Fruit fly (Drosophila melanogaster) whole organism, embryonic: ENCODE measurements around the gene Dpy-30L1.

Source experiments
- Abd-B ChIP-seq: fragments of 200-800 bp; sonication (Bioruptor generic); optimal IDR thresholded peaks from 2 replicates; lab custom pipeline; 2018; ENCODE audit warnings: missing biosample characterization, mild to moderate bottlenecking, missing genetic modification characterization, moderate library complexity
- B-H1 ChIP-seq: fragments of 200-800 bp; sonication (Bioruptor generic); IDR thresholded peaks from 3 replicates; pipeline ENCODE4 v1.3.6; 2022; ENCODE audit warnings: missing biosample characterization, missing genetic modification characterization
- CG11085 ChIP-seq: fragments of 200-800 bp; sonication (Bioruptor generic); IDR thresholded peaks from 2 replicates; pipeline ENCODE4 v1.3.6; 2022; ENCODE audit warnings: missing biosample characterization, missing genetic modification characterization
- CG11696 ChIP-seq: fragments of 200-800 bp; sonication (Bioruptor generic); IDR thresholded peaks from 2 replicates; pipeline ENCODE4 v1.3.6; 2022; ENCODE audit warnings: missing biosample characterization, missing genetic modification characterization
- CG12155 ChIP-seq: fragments of 200-800 bp; sonication (Bioruptor generic); optimal IDR thresholded peaks from 3 replicates; lab custom pipeline; 2016; ENCODE audit warnings: missing biosample characterization, missing genetic modification characterization
- CG1233 ChIP-seq: fragments of 200-800 bp; sonication (Bioruptor generic); optimal IDR thresholded peaks from 4 replicates; lab custom pipeline; 2018; ENCODE audit warnings: missing biosample characterization, mild to moderate bottlenecking, missing genetic modification characterization
- CG12769 ChIP-seq: fragments of 200-800 bp; sonication (Bioruptor generic); optimal IDR thresholded peaks from 2 replicates; lab custom pipeline; 2019; ENCODE audit warnings: missing biosample characterization, mild to moderate bottlenecking, missing genetic modification characterization, moderate library complexity
- CG14965 ChIP-seq: fragments of 200-800 bp; sonication (Bioruptor generic); optimal IDR thresholded peaks from 2 replicates; lab custom pipeline; 2016; ENCODE audit warnings: missing biosample characterization, missing genetic modification characterization, borderline replicate concordance
- CG15514 ChIP-seq: fragments of 200-800 bp; sonication (Bioruptor generic); optimal IDR thresholded peaks from 3 replicates; lab custom pipeline; 2017; ENCODE audit warnings: missing biosample characterization, missing genetic modification characterization, mild to moderate bottlenecking, moderate library complexity, missing genetic modification reagents
- CG15696 ChIP-seq: fragments of 200-800 bp; sonication (Bioruptor generic); optimal IDR thresholded peaks from 2 replicates; lab custom pipeline; 2019; ENCODE audit warnings: missing biosample characterization, mild to moderate bottlenecking, missing genetic modification characterization, moderate library complexity
- CG17361 ChIP-seq: fragments of 200-800 bp; sonication (Bioruptor generic); IDR thresholded peaks from 3 replicates; pipeline ENCODE4 v1.3.6; 2022; ENCODE audit warnings: missing biosample characterization, missing genetic modification characterization
- CG17612 ChIP-seq: fragments of 200-800 bp; sonication (Bioruptor generic); IDR thresholded peaks from 2 replicates; pipeline ENCODE4 v1.3.6; 2022; ENCODE audit warnings: missing biosample characterization, missing genetic modification characterization
- CG2129 ChIP-seq: fragments of 200-800 bp; sonication (Bioruptor generic); IDR thresholded peaks from 2 replicates; pipeline ENCODE4 v1.3.6; 2022; ENCODE audit warnings: missing biosample characterization, missing genetic modification characterization; ENCODE audit not compliant: partially characterized antibody
- CG32772 ChIP-seq: fragments of 200-800 bp; sonication (Bioruptor generic); IDR thresholded peaks from 2 replicates; pipeline ENCODE4 v1.3.6; 2022; ENCODE audit warnings: missing biosample characterization, missing genetic modification characterization
- CG33557 ChIP-seq: fragments of 200-800 bp; sonication (Bioruptor generic); optimal IDR thresholded peaks from 2 replicates; lab custom pipeline; 2019; ENCODE audit warnings: missing biosample characterization, mild to moderate bottlenecking, missing genetic modification characterization, moderate library complexity
- CG34422 ChIP-seq: fragments of 200-800 bp; sonication (Bioruptor generic); IDR thresholded peaks from 3 replicates; pipeline ENCODE4 v1.3.6; 2022; ENCODE audit warnings: missing biosample characterization, missing genetic modification characterization
- CG6272 ChIP-seq: fragments of 200-800 bp; sonication (Bioruptor generic); IDR thresholded peaks from 2 replicates; pipeline ENCODE4 v1.3.6; 2022; ENCODE audit warnings: missing biosample characterization, missing genetic modification characterization
- CG6813 ChIP-seq: fragments of 200-800 bp; sonication (Bioruptor generic); optimal IDR thresholded peaks from 2 replicates; lab custom pipeline; 2017; ENCODE audit warnings: missing biosample characterization, missing genetic modification characterization, mild to moderate bottlenecking, moderate library complexity, missing genetic modification reagents
- CG7372 ChIP-seq: fragments of 200-800 bp; sonication (Bioruptor generic); IDR thresholded peaks from 2 replicates; pipeline ENCODE4 v1.3.6; 2022; ENCODE audit warnings: missing biosample characterization, missing genetic modification characterization
- CG8290 ChIP-seq, 3 experiments: fragments of 200-800 bp; sonication (Bioruptor generic); optimal IDR thresholded peaks; 2 replicates each; lab custom pipeline; 2016 to 2019; ENCODE audit warnings: missing biosample characterization in 3 of 3, missing genetic modification characterization in 3 of 3, mild to moderate bottlenecking in 2 of 3, moderate library complexity in 1 of 3
- CG8388 ChIP-seq: fragments of 200-800 bp; sonication (Bioruptor generic); optimal IDR thresholded peaks from 2 replicates; lab custom pipeline; 2019; ENCODE audit warnings: missing biosample characterization, mild to moderate bottlenecking, missing genetic modification characterization, moderate library complexity
- CG8765 ChIP-seq: fragments of 200-800 bp; sonication (Bioruptor generic); IDR thresholded peaks from 2 replicates; pipeline ENCODE4 v1.3.6; 2022; ENCODE audit warnings: missing biosample characterization, missing genetic modification characterization
- Doc3 ChIP-seq: fragments of 200-800 bp; sonication (Bioruptor generic); IDR thresholded peaks from 3 replicates; pipeline ENCODE4 v1.3.6; 2022; ENCODE audit warnings: missing biosample characterization, missing genetic modification characterization; ENCODE audit not compliant: partially characterized antibody
- Ets65A ChIP-seq: fragments of 200-800 bp; sonication (Bioruptor generic); peaks from one replicate; lab custom pipeline; 2016; ENCODE audit warnings: missing biosample characterization, missing genetic modification characterization
- Hr51 ChIP-seq, 2 experiments: fragments of 200-800 bp; sonication (Bioruptor generic); optimal IDR thresholded peaks; 2 replicates in 1 of 2; 3 replicates in 1 of 2; lab custom pipeline; 2016 to 2018; ENCODE audit warnings: missing biosample characterization in 2 of 2, missing genetic modification characterization in 2 of 2, mild to moderate bottlenecking in 1 of 2, moderate library complexity in 1 of 2
- Scr ChIP-seq: fragments of 200-800 bp; sonication (Bioruptor generic); IDR thresholded peaks from 2 replicates; pipeline ENCODE4 v1.3.6; 2022; ENCODE audit warnings: missing biosample characterization, missing genetic modification characterization; ENCODE audit not compliant: partially characterized antibody
- al ChIP-seq: fragments of 200-800 bp; sonication (Bioruptor generic); IDR thresholded peaks from 2 replicates; pipeline ENCODE4 v1.3.6; 2022; ENCODE audit warnings: missing biosample characterization, missing genetic modification characterization
- btn ChIP-seq: fragments of 200-800 bp; sonication (Bioruptor generic); optimal IDR thresholded peaks from 2 replicates; lab custom pipeline; 2016; ENCODE audit warnings: missing biosample characterization, missing genetic modification characterization
- chinmo ChIP-seq: fragments of 200-800 bp; sonication (Bioruptor generic); IDR thresholded peaks from 4 replicates; pipeline ENCODE4 v1.3.6; 2022; ENCODE audit warnings: missing biosample characterization, missing genetic modification characterization; ENCODE audit not compliant: partially characterized antibody
- chm ChIP-seq: fragments of 200-800 bp; sonication (Bioruptor generic); IDR thresholded peaks from 2 replicates; pipeline ENCODE4 v1.3.6; 2022; ENCODE audit warnings: missing biosample characterization, missing genetic modification characterization
- disco-r ChIP-seq: fragments of 200-800 bp; sonication (Bioruptor generic); optimal IDR thresholded peaks from 2 replicates; lab custom pipeline; 2016; ENCODE audit warnings: missing biosample characterization, missing genetic modification characterization
- dm ChIP-seq: fragments of 200-800 bp; sonication (Bioruptor generic); optimal IDR thresholded peaks from 3 replicates; lab custom pipeline; 2016; ENCODE audit warnings: missing biosample characterization, missing genetic modification characterization
- en ChIP-seq: fragments of 200-800 bp; sonication (Bioruptor generic); optimal IDR thresholded peaks from 2 replicates; lab custom pipeline; 2016; ENCODE audit warnings: missing biosample characterization, missing genetic modification characterization
- eyg ChIP-seq: fragments of 200-800 bp; sonication (Bioruptor generic); optimal IDR thresholded peaks from 3 replicates; lab custom pipeline; 2016; ENCODE audit warnings: missing biosample characterization, missing genetic modification characterization
- fd96Cb ChIP-seq: fragments of 200-800 bp; sonication (Bioruptor generic); optimal IDR thresholded peaks from 2 replicates; lab custom pipeline; 2018; ENCODE audit warnings: missing biosample characterization, mild to moderate bottlenecking, missing genetic modification characterization, moderate library complexity
- ftz-f1 ChIP-seq: fragments of 200-800 bp; sonication (Bioruptor generic); optimal IDR thresholded peaks from 2 replicates; lab custom pipeline; 2016; ENCODE audit warnings: missing biosample characterization, missing genetic modification characterization
- fu2 ChIP-seq: fragments of 200-800 bp; sonication (Bioruptor generic); optimal IDR thresholded peaks from 2 replicates; lab custom pipeline; 2016; ENCODE audit warnings: missing biosample characterization, missing genetic modification characterization
- gcm ChIP-seq: fragments of 200-800 bp; sonication (Bioruptor generic); optimal IDR thresholded peaks from 2 replicates; lab custom pipeline; 2019; ENCODE audit warnings: missing biosample characterization, mild to moderate bottlenecking, missing genetic modification characterization, moderate library complexity
- gfzf ChIP-seq: fragments of 200-800 bp; sonication (Bioruptor generic); optimal IDR thresholded peaks from 2 replicates; lab custom pipeline; 2016; ENCODE audit warnings: missing biosample characterization, mild to moderate bottlenecking, missing genetic modification characterization, moderate library complexity
- grn ChIP-seq: fragments of 200-800 bp; sonication (Bioruptor generic); optimal IDR thresholded peaks from 3 replicates; lab custom pipeline; 2017; ENCODE audit warnings: missing biosample characterization, missing genetic modification characterization
- onecut ChIP-seq: fragments of 200-800 bp; sonication (Bioruptor generic); IDR thresholded peaks from 2 replicates; pipeline ENCODE4 v1.3.6; 2022; ENCODE audit warnings: missing biosample characterization, missing genetic modification characterization
- pita ChIP-seq: fragments of 200-800 bp; sonication (Bioruptor generic); optimal IDR thresholded peaks from 2 replicates; lab custom pipeline; 2017; ENCODE audit warnings: missing biosample characterization, mild to moderate bottlenecking, missing genetic modification characterization
- slbo ChIP-seq: fragments of 200-800 bp; sonication (Bioruptor generic); IDR thresholded peaks from 2 replicates; pipeline ENCODE4 v1.3.6; 2022; ENCODE audit warnings: missing biosample characterization, missing genetic modification characterization

Dpy-30L1 gene

dm6 chr2L:10752668-10753067, 20.2 kb downstream of the Dpy-30L1 start:
- TF ChIP-seq CG14965 (GFP tag; lab: Kevin White, UChicago): no peak
- peak; percentile 18; the same call in 1 of the 2 replicates for TF ChIP-seq CG7372 (GFP tag; lab: Robert Waterston, UW)

dm6 chr2L:10753618-10754017, 21.2 kb downstream of the Dpy-30L1 start:
- TF ChIP-seq CG11696 (GFP tag; lab: Robert Waterston, UW) (no peak), CG17612 (no peak), eyg (GFP tag; lab: Kevin White, UChicago) (no peak), CG8290 (GFP tag; optimal IDR thresholded peaks at IDR 0.05; lab: Kevin White, UChicago) (no peak), CG8290 (tag; optimal IDR thresholded peaks at IDR 0.05; lab: Kevin White, UChicago) (no peak), Scr (GFP tag; lab: Robert Waterston, UW) (no peak), CG8765 (no peak), ftz-f1 (GFP tag; lab: Kevin White, UChicago) (peak; percentile 29), CG17361 (GFP tag; lab: Robert Waterston, UW) (no peak), CG11085 (GFP tag; lab: Robert Waterston, UW) (no peak), CG12155 (GFP tag; lab: Kevin White, UChicago) (no peak), slbo (GFP tag; lab: Robert Waterston, UW) (no peak), Hr51 (GFP tag; optimal IDR thresholded peaks at IDR 0.05; lab: Kevin White, UChicago) (no peak), CG12769 (tag; lab: Kevin White, UChicago) (peak; percentile 2), CG15696 (tag; lab: Kevin White, UChicago) (no peak), gcm (GFP tag; lab: Kevin White, UChicago) (no peak), fd96Cb (tag; lab: Kevin White, UChicago) (no peak), CG6813 (GFP tag; lab: Kevin White, UChicago) (no peak), CG6272 (GFP tag; lab: Robert Waterston, UW) (no peak), grn (GFP tag; lab: Kevin White, UChicago) (peak; percentile 56), CG32772 (no peak), chm (GFP tag; lab: Robert Waterston, UW) (no peak), chinmo (GFP tag; lab: Robert Waterston, UW) (0 out of 4 replicates have a peak, but pooled peaks have one; percentile 50), CG15514 (GFP tag; lab: Kevin White, UChicago) (no peak), CG1233 (GFP tag; lab: Kevin White, UChicago) (no peak), B-H1 (GFP tag; lab: Robert Waterston, UW) (no peak), CG2129 (no peak), CG33557 (GFP tag; lab: Kevin White, UChicago) (no peak), onecut (GFP tag; lab: Robert Waterston, UW) (peak; percentile 55; the same call in 1 of the 2 replicates), dm (no peak), en (GFP tag; lab: Kevin White, UChicago) (no peak), Ets65A (GFP tag; lab: Kevin White, UChicago) (peak; percentile 87), gfzf (GFP tag; lab: Kevin White, UChicago) (no peak), CG34422 (GFP tag; lab: Robert Waterston, UW) (no peak), al (GFP tag; lab: Robert Waterston, UW) (no peak), fu2 (GFP tag; lab: Kevin White, UChicago) (no peak), pita (GFP tag; lab: Kevin White, UChicago) (no peak), Doc3 (no peak), btn (no peak), CG8388 (no peak), Abd-B (no peak), disco-r (GFP tag; lab: Kevin White, UChicago) (no peak)
